Worm (Caenorhabditis elegans) whole organism, mixed stage, embryonic: Measurements from ENCODE around the gene cdf-2.

Source experiments
- M03D4.4 ChIP-seq: sonication (generic microtip); optimal IDR thresholded peaks from 2 replicates; lab custom pipeline; 2017; ENCODE audit warnings: mild to moderate bottlenecking, missing genetic modification characterization, missing compliant biosample characterization
- bed-3 ChIP-seq: fragments of 200-800 bp; sonication (Bioruptor generic); optimal IDR thresholded peaks from 3 replicates; lab custom pipeline; 2018; ENCODE audit warnings: mild to moderate bottlenecking, missing genetic modification characterization, moderate library complexity, missing compliant biosample characterization
- blmp-1 ChIP-seq: fragments of 150-350 bp; optimal IDR thresholded peaks from 2 replicates; lab custom pipeline; 2014; ENCODE audit warnings: missing biosample characterization, missing genetic modification characterization
- ceh-39 ChIP-seq: fragments of 150-350 bp; optimal IDR thresholded peaks from 2 replicates; lab custom pipeline; 2014; ENCODE audit warnings: missing biosample characterization, missing genetic modification characterization
- ceh-43 ChIP-seq: fragments of 200-800 bp; sonication (Bioruptor generic); optimal IDR thresholded peaks from 2 replicates; lab custom pipeline; 2018; ENCODE audit warnings: mild to moderate bottlenecking, missing genetic modification characterization, moderate library complexity, missing compliant biosample characterization
- ceh-83 ChIP-seq: fragments of 200-800 bp; sonication (Bioruptor generic); optimal IDR thresholded peaks from 2 replicates; lab custom pipeline; 2018; ENCODE audit warnings: mild to moderate bottlenecking, missing genetic modification characterization, missing compliant biosample characterization
- flh-1 ChIP-seq: fragments of 200-800 bp; sonication (Bioruptor generic); optimal IDR thresholded peaks from 2 replicates; lab custom pipeline; 2018; ENCODE audit warnings: mild to moderate bottlenecking, missing genetic modification characterization, moderate library complexity, missing compliant biosample characterization
- ham-2 ChIP-seq: fragments of 200-800 bp; sonication (Bioruptor generic); optimal IDR thresholded peaks from 2 replicates; lab custom pipeline; 2018; ENCODE audit warnings: mild to moderate bottlenecking, missing genetic modification characterization, missing compliant biosample characterization
- hlh-1 ChIP-seq: fragments of 150-350 bp; optimal IDR thresholded peaks from 2 replicates; lab custom pipeline; 2014; ENCODE audit warnings: missing biosample characterization, missing genetic modification reagents, missing genetic modification characterization
- lin-13 ChIP-seq: fragments of 150-350 bp; optimal IDR thresholded peaks from 2 replicates; lab custom pipeline; 2014; ENCODE audit warnings: missing biosample characterization, missing genetic modification characterization
- lin-32 ChIP-seq: fragments of 200-800 bp; sonication (Bioruptor generic); optimal IDR thresholded peaks from 2 replicates; lab custom pipeline; 2018; ENCODE audit warnings: mild to moderate bottlenecking, missing genetic modification characterization, missing compliant biosample characterization
- lsy-2 ChIP-seq: fragments of 150-350 bp; optimal IDR thresholded peaks from 2 replicates; lab custom pipeline; 2014; ENCODE audit warnings: missing biosample characterization, missing genetic modification characterization
- mep-1 ChIP-seq: fragments of 150-350 bp; optimal IDR thresholded peaks from 2 replicates; lab custom pipeline; 2017; ENCODE audit warnings: missing biosample characterization, missing genetic modification reagents, missing genetic modification characterization, inconsistent platforms
- nhr-12 ChIP-seq: fragments of 150-350 bp; optimal IDR thresholded peaks from 2 replicates; lab custom pipeline; 2014; ENCODE audit warnings: missing biosample characterization, missing genetic modification characterization
- nhr-2 ChIP-seq: fragments of 150-350 bp; optimal IDR thresholded peaks from 2 replicates; lab custom pipeline; 2014; ENCODE audit warnings: missing biosample characterization, missing genetic modification characterization
- nhr-237 ChIP-seq: fragments of 150-350 bp; optimal IDR thresholded peaks from 2 replicates; lab custom pipeline; 2014; ENCODE audit warnings: missing biosample characterization, missing genetic modification characterization
- nhr-28 ChIP-seq: fragments of 150-350 bp; optimal IDR thresholded peaks from 2 replicates; lab custom pipeline; 2014; ENCODE audit warnings: missing biosample characterization, missing genetic modification characterization
- nhr-76 ChIP-seq: sonication (generic microtip); optimal IDR thresholded peaks from 2 replicates; lab custom pipeline; 2017; ENCODE audit warnings: missing biosample characterization, missing genetic modification characterization
- pha-4 ChIP-seq: fragments of 150-350 bp; optimal IDR thresholded peaks from 2 replicates; lab custom pipeline; 2018; ENCODE audit warnings: missing biosample characterization, missing genetic modification reagents, missing genetic modification characterization
- sem-2 ChIP-seq: fragments of 200-800 bp; sonication (Bioruptor generic); optimal IDR thresholded peaks from 2 replicates; lab custom pipeline; 2018; ENCODE audit warnings: mild to moderate bottlenecking, missing genetic modification characterization, missing compliant biosample characterization
- snpc-4 ChIP-seq: fragments of 150-350 bp; optimal IDR thresholded peaks from 2 replicates; lab custom pipeline; 2014; ENCODE audit warnings: missing biosample characterization, missing genetic modification characterization
- sptf-1 ChIP-seq: sonication (generic microtip); optimal IDR thresholded peaks from 2 replicates; lab custom pipeline; 2017; ENCODE audit warnings: mild to moderate bottlenecking, missing genetic modification characterization, moderate library complexity, missing compliant biosample characterization
- tbx-8 ChIP-seq: fragments of 200-800 bp; sonication (Bioruptor generic); optimal IDR thresholded peaks from 2 replicates; lab custom pipeline; 2018; ENCODE audit warnings: mild to moderate bottlenecking, missing genetic modification characterization, moderate library complexity, missing compliant biosample characterization
- unc-39 ChIP-seq: fragments of 150-350 bp; optimal IDR thresholded peaks from 2 replicates; lab custom pipeline; 2014; ENCODE audit warnings: missing biosample characterization, missing genetic modification characterization
- unc-62 ChIP-seq: fragments of 150-350 bp; optimal IDR thresholded peaks from 2 replicates; lab custom pipeline; 2014; ENCODE audit warnings: missing biosample characterization, missing genetic modification reagents, missing genetic modification characterization
- zip-8 ChIP-seq: fragments of 150-350 bp; optimal IDR thresholded peaks from 2 replicates; lab custom pipeline; 2014; ENCODE audit warnings: missing biosample characterization, missing genetic modification characterization
- ztf-11 ChIP-seq: fragments of 150-350 bp; optimal IDR thresholded peaks from 2 replicates; lab custom pipeline; 2014; ENCODE audit warnings: missing biosample characterization, missing genetic modification characterization

Gene cdf-2

DNA sequence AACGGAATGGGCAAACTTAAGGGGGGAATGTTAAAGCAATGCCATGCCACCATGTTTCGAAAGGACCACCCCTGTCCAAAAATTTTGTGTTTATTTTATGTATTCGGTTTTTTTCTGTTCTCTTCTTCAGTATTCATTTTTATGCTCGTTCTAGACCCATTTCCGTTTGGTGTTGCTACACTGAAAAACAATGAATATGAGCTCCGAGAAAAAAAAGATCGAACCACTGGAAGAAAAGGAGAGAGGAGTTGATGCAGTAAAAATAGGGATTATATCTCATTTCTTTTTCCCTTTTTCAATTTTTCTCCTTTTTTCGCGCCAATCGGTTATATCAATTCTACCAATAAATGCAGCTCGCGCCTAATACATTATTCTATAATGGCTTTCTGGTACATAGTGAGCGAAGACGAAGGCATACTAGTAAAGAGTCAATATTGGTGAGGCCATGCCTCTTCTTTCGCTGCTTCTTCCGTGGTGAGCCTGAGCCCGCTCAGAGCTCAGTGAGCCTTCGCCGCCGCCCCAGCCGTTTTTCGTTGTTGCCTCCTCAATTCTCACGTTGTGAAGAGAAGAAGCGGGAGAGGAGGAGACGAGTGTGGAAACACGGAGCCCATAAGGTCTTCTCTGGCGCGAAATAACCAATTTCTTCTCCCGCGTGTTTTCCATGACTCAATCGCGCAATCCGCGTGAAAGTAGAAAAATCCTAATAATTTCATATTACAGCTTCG, 26.6 kb downstream of the cdf-2 start:
- TF ChIP-seq unc-62 (GFP tag; lab: Kevin White, UChicago): no peak
- TF ChIP-seq ham-2 (GFP tag; lab: Kevin White, UChicago): no peak
- TF ChIP-seq mep-1 (tag; lab: Kevin White, UChicago): no peak
- no peak for TF ChIP-seq nhr-28
- no peak for TF ChIP-seq snpc-4 (tag; lab: Kevin White, UChicago)
- TF ChIP-seq blmp-1 (tag; lab: Kevin White, UChicago): no peak
- no peak for TF ChIP-seq bed-3
- no peak for TF ChIP-seq unc-39 (tag; lab: Kevin White, UChicago)
- TF ChIP-seq pha-4: no peak
- TF ChIP-seq ceh-43 (GFP tag; lab: Kevin White, UChicago): no peak
- TF ChIP-seq lin-32 (GFP tag; lab: Kevin White, UChicago): no peak
- TF ChIP-seq ztf-11 (tag; lab: Kevin White, UChicago): no peak
- TF ChIP-seq sptf-1 (tag; lab: Kevin White, UChicago): no peak
- no peak for TF ChIP-seq tbx-8
- TF ChIP-seq nhr-12 (tag; lab: Kevin White, UChicago): no peak
- no peak for TF ChIP-seq nhr-76
- no peak for TF ChIP-seq lsy-2 (tag; lab: Kevin White, UChicago)
- TF ChIP-seq ceh-83 (GFP tag; lab: Kevin White, UChicago): no peak
- TF ChIP-seq ceh-39 (tag; lab: Kevin White, UChicago): no peak
- no peak for TF ChIP-seq nhr-237

DNA sequence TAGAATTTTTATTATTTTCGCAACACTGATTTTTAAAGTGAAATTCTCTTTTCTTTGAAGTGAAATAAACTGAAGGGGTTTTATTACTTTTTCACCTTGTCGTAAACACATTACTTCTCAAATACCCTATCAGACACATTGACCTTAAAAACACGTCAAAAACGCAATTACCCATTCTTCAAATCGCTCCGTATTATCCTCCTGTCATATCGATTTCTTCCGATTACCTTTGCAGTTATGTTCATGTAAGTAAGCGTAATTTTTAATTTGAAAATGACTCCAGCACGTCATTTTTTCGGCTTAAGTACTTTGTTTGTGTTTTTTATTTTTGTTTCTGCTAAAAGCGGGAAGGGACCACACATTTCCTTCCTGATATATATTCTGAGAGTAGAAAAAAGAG, 28.5 kb downstream of the cdf-2 start:
- TF ChIP-seq ceh-43 (GFP tag; lab: Kevin White, UChicago): no peak
- no peak for TF ChIP-seq hlh-1
- TF ChIP-seq sem-2 (GFP tag; lab: Kevin White, UChicago): no peak
- TF ChIP-seq lin-13 (tag; lab: Kevin White, UChicago): no peak
- TF ChIP-seq M03D4.4 (tag; lab: Kevin White, UChicago): no peak
- TF ChIP-seq tbx-8: no peak
- no peak for TF ChIP-seq nhr-76
- TF ChIP-seq nhr-2 (tag; lab: Kevin White, UChicago): no peak

DNA sequence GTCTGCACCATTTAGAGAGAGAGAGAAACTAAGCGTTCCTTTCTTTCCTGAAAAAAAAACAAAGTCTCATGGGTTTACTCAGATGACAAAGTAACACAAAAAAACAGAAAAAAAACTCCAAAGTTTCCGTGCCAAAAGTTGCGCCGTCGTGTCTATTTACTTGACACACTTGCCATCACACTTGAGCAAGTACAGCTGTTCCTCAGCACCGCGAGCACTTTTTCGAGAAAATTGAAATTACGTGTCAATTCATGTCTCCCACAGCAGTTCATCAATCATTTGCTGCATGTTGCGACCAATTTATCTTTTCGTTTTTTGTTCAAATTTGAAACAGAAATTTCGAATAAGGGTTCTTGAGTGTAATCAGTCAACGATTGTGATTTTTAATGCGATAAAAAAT, 30.2 kb downstream of the cdf-2 start:
- TF ChIP-seq bed-3 (no peak), ceh-39 (tag; lab: Kevin White, UChicago) (no peak), pha-4 (no peak), flh-1 (GFP tag; lab: Kevin White, UChicago) (no peak), ztf-11 (tag; lab: Kevin White, UChicago) (no peak)

DNA sequence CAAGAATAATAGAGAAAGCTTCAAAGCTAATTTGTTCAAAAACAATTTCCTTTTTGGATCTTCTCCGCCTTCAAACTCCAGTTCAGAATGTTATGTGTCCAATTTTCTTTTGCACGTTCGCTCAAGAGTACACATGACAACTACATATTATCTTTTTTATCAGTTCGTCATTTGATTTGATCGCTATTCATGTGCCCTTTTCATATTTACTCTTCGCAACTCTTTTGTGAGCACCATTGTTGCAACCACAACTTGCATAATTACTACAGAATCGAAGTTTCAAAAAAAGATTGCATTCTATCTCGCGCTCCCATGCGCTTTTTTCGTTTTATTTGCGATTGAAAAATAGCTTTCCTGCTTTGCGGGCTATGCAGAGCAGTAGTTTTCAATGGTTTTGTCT, 31.5 kb downstream of the cdf-2 start:
- TF ChIP-seq nhr-76 (no peak), zip-8 (tag; lab: Kevin White, UChicago) (no peak)

DNA sequence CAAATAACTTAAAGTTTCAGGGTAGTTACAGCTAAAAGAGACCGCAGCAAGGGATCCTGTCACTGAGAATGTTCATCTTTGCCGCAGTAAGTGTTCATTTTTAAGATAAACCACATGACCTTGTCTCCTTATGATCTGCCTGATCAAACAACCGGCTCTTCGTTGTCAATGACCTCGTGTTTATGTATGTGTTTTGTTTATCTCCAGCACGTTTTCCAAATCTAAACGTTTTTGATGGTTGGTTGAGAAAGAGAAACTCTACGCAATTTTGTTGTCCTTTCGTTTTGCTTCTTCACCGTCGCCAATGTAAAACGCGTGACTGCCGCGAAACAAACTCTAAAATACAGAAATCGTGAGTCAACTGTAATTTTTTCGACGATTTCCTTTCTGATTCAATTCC, 32.6 kb downstream of the cdf-2 start, which contains the start of gene tsct-1:
tsct-1 (plus strand) TSS at position 12 of the 400 bp plus-strand sequence.
- TF ChIP-seq ceh-43 (GFP tag; lab: Kevin White, UChicago): no peak

DNA sequence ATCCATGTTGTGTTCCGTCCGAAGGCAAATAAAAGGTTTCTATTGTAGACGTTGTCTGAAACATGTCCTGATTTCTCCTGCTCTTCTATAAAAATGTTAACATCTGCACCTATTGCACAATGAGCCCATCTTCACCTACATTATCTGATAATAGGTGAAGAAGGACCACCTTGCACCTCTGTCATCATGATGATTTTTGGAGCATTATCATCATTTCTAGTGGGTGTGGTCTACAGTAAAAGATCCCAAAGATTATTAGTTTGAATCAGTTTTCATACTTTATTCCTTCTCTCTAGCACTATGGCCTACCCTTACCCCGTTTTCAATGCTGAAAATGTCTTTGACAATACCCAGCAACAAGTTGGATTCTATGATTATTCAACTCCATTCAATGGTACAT, 36.4 kb downstream of the cdf-2 start, which contains the start of gene med-1:
med-1 (plus strand) TSS at position 301 of the 400 bp plus-strand sequence.
- no peak for TF ChIP-seq ceh-83 (GFP tag; lab: Kevin White, UChicago)

DNA sequence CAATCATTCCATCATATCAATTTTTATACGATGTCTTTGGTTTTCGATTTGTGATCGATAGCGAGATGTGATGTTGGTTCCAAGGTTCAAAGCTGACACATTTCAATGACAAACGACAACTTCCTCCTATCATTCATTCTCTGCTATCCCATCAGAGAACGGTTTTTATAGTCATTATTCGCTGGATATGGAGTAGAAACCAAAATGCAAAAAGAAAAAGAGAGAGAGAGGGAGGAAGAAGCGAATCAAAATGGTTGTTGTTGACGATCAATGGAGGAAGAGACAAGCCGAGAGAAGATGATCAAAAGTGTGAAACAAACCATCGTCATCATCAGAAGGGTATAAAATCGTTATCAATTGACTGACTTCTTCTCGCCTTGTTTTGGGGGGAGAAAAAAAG, 41.3 kb downstream of the cdf-2 start, which contains the start of gene T24D3.2:
T24D3.2 (plus strand) TSS at position 304 of the 400 bp plus-strand sequence.
- TF ChIP-seq flh-1 (GFP tag; lab: Kevin White, UChicago) (no peak), unc-62 (GFP tag; lab: Kevin White, UChicago) (peak; percentile 1)
